Fruit fly (Drosophila melanogaster): ENCODE data around the gene Taf9.

Taf9 gene

DNA sequence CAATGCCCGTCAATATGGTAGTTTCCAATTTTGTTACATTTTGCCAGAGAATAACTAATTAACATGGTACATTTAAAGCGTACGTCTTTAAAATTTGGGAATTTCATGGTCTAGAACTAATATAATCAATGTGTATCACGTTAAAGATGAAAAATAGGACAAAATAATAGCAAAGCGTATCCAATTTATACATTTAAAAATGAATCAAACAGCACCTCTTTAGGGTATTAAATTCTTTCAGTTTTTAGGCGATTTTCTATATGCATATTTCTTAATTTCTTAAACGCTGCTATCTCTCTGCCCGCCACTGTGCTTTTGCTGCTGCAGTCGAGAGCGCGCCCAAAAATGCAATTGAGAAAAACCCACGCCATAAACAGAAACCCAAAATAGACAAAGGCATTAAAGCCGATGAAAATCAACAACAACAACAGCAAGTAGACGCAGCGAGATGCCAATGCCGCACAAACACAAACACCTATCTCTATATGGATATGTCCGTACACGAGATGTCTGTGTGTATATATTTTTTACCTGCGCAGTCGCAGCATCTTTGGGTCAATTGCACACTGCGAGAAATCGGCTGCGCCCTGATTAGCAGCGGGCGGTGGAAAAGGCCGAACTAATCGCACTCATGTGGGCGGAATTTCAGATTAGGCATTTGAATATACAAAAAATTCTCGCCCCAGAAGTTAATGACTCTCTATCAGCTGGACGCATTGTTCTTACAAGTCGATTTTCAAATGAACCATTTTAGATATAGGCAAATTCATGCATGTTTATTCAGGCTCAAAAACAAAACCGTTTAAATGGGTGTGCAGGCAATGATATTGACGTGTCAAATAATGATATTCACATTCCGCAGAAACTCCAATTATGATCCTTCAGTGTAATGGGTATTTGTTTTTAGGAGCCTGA, 12.6 kb upstream of the Taf9 start:
- no peak for TF ChIP-seq noc (tag; optimal IDR thresholded peaks at IDR 0.05)

DNA sequence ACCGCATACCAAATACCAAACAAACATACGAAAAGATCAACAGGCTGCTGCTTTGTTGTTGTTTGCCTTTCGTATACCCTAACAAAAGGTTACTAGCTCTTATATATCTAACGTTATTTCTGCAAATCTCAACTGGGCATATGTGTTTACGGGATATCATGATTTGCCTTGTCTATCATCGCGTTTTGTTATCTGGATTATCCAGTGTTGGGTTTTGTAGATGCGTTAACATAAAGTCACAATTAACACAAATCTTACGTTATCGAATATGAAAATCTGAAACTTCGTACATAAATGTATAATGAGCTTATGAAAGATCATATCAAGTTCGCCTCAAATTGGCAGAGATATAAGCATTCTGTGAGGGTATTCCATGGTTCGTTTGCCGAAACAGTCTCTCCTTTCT, 11.7 kb upstream of the Taf9 start:
- peak; percentile 31 for TF ChIP-seq noc (tag; optimal IDR thresholded peaks at IDR 0.05)

DNA sequence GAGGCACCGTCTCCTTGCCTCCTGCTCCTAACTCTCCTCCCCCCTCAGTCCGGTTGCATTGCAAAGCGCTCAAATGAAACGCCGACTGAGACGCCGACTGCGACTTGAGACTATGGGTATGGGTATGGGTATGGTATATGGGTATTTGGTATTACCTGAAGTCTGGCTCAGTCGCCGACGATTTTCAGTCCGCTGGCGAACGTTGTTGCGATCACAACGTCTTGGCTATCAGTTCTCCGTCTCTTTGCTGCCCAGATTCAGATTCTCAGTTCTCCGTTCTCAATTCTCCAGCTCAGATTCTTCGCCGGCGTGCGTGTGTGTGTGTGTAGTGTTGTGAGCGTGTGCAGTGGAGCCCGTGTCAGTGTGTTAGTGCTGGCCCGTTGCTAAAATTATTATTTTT, 11.3 kb upstream of the Taf9 start, which contains the start of gene CG6398:
CG6398 (plus strand) TSS at position 185 of the 400 bp plus-strand sequence.
- TF ChIP-seq noc (tag; optimal IDR thresholded peaks at IDR 0.05) = no peak

DNA sequence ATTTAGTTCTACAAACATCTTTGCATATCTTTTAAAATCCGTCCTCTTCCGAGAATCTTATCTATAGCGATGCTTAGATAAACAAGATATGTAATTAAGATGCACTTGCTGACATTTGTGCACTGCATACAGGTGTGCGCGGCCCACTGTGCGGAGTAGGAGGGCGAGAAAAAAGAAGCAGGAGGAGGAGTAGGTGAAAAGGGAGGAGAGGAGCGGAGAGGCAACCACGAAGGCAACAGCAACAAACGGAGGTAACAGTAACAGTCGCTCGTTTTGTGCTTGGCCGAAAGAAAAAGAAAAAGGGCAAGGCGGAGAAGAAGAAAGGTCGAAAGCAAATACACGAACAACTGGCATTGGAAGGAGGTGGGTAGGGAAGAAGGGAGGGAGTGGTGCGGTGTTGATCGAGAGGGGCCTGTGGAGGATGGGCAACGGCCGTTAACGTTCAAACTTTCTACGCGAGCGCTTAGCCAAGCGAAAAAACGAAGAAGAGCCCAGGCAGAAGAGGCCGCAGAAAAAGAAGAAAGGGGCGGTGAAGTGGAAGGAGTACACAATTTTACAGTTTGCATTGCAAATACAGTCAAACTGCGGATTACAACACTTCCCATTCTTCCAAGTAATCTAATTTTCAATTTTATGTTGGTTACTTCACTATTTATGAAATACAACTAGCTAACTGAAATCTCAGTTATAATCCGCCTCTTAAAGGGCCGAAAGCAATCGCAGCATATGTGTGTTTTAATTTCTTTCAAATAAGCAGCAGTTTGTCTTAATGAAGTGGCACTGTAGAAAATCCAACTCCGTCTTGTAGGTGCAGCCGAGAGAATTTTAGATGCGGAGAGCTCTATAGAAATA, 9.6 kb upstream of the Taf9 start:
- TF ChIP-seq noc (tag; optimal IDR thresholded peaks at IDR 0.05) = no peak

DNA sequence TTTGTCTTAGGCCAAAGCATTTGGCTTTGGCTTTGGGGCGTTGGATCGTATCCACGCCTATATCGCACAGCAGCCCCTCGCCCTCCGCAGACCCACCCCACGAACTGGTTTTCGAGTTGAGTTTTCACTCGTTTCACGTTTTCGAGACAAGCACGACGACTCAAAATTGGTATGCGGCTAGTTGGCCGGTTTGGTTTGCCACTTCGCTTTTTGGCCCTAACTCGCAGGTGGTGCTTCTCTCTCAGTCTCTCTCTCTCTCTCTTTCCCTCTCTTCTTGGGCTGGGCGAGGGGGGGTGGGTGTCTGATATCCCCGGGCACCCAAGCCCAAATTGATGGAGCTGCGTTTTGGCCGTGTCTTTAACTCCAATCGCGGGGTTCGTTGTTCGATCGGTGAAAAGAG, 8.0 kb upstream of the Taf9 start:
- TF ChIP-seq noc (tag; optimal IDR thresholded peaks at IDR 0.05) = no peak

DNA sequence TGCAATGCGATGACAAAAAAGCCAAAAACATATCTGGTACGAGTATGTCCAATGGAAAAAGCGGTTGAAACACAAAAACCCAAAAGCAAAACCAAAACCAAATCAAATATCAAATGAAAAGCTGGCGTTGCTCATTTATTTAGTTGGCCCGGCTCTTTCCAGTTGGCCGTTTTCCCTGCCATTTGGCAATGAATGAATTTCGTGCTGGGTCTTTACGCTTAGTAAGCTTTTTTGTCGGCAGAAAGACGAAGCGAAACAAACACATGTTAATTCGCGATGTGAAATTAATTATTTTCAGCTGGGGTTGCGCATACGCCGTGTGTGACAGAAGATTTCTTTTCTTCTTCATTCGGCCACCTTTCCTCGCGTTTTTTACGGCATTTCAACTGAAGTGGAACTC, 7.2 kb upstream of the Taf9 start:
- no peak for TF ChIP-seq noc (tag; optimal IDR thresholded peaks at IDR 0.05)

DNA sequence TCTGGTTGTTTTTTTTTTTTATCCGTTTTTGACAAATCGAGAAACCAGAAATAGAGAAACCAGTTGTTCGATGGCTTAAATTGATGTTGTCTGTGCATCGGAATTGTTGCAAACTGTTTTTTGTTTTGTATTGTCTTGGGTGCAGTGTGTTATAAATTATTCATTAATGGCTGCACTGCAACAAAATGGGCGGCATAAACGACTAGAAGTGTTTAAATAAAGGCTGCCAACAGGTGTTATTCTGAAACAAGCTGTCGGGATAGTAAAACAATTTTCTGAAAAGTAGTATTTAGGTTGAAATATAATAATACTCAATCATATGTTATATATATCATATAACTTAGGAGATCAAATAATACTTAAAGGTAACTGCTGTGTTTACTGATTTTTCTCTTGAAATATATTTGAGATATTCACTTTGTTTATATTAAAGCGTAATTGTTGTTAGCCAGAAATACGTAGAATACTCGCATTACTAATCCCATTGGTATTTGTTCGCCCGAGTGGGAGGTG, 5.5 kb upstream of the Taf9 start:
- TF ChIP-seq noc (tag; optimal IDR thresholded peaks at IDR 0.05) = no peak

DNA sequence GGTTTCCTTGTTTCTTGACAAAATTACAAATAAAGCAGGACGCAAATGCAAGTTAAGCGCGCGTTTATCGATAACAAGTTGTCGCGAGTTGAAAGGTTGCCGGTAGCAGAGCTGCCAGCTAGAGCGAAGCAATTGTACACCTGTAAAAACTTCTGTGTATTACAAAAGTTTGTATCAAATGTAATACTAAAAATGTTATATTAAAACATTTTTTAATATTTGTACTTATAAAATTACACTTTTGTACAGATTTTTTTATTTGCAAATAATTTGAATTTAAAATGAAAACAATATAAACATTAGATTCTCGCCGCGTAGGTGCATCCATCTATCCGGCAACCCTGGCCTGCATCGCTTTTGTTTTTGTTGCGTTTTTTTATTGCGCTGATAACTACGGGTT, 2.7 kb downstream of the Taf9 start, which contains the start of the genes CG8142 and Ucp4A:
CG8142 (minus strand) TSS at position 82 of the 400 bp plus-strand sequence.
Ucp4A (plus strand) TSS at position 327 of the 400 bp plus-strand sequence.
- peak; percentile 81 for TF ChIP-seq noc (tag; optimal IDR thresholded peaks at IDR 0.05)

DNA sequence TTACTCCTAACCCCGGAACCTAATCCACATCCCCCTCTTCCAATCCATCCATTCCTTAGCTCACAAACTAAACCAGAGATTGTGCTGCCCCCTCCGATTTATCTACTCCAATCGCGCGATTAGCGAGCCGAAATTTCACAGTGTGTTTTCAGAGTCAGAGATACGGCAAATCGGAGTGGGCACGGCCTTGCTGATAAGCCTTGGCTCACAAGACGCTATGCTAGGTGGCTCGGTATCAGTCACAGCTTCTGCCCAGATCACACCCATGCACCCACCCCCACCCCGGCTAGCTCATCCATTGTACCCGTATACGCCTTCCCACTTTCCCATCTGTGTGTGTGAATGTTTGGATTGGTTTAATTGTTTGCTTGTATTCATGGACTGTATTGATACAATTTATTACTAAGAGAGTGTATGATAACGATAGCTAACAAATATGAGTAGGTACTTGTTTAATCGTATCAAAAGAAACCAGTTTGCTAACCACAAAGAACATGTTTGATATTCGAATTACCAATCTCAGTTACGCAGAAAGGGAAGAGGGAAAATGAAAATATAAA, 3.9 kb downstream of the Taf9 start:
- no peak for TF ChIP-seq noc (tag; optimal IDR thresholded peaks at IDR 0.05)

DNA sequence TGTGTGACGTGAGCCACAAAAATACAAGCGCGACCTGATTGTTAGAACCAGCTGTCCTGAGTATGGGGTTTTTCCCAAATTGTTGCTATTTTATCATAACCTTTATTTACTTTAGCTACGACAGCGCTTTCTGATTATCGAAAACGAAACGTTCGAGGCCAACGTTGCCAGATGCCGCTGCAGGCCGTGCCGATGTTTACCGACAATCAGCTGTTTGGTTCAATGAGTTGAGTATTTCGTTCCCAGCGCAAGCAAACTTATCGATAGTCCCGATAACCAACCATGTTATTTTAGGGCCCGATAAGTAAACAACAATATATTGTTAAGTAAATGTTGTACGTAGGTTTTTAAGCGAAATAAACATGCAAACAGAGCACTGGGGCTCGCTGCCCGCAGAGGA, 8.2 kb downstream of the Taf9 start, which contains the start of the genes CG15814 and Spt7:
CG15814 (minus strand) TSS at position 164 of the 400 bp plus-strand sequence.
Spt7 (plus strand) TSS at position 282 of the 400 bp plus-strand sequence.
- peak; percentile 45 for TF ChIP-seq noc (tag; optimal IDR thresholded peaks at IDR 0.05)

DNA sequence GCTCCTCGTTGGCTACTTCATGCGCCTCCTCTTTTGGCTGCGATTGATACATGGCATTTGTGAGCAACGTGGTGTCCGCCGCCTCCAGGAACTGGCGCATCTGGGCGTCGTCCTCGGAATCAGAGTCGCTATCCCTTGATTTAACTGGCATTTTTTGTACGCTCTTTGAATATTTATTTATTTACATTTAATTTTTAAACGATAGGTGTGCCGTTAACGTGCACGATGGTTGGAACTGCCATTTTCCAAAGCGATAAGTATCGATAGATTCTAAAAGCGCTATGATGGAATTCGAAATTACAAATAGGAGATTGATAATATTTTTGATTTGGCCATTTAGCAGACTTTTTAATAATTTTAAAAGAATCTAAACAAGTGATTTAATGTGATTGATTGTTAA, 10.5 kb downstream of the Taf9 start, which contains the start of gene CG32554:
CG32554 (minus strand) TSS at position 229 of the 400 bp plus-strand sequence.
- no peak for TF ChIP-seq noc (tag; optimal IDR thresholded peaks at IDR 0.05)

DNA sequence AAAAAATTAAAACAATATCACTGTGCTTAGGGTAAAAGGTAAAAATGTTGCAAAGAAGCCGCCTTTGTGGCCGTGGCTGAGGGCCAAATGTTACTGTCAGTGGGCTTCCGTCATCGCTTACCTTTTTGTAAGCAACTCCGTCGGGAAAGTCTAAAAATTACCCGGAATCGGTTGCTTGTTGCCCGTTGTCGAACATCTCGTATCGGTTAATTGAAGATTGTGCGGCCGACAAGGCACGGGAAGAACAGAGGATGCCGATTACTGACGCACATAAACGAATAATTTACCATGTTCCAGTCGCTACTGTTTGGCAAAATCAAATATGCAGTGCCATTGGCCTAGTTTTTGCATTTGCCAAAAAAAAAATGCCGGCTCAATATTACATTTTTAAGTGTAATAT, 14.1 kb downstream of the Taf9 start, which contains the start of gene Mco4:
Mco4 (minus strand) TSS at position 101 of the 400 bp plus-strand sequence.
- TF ChIP-seq noc (tag; optimal IDR thresholded peaks at IDR 0.05) = no peak

DNA sequence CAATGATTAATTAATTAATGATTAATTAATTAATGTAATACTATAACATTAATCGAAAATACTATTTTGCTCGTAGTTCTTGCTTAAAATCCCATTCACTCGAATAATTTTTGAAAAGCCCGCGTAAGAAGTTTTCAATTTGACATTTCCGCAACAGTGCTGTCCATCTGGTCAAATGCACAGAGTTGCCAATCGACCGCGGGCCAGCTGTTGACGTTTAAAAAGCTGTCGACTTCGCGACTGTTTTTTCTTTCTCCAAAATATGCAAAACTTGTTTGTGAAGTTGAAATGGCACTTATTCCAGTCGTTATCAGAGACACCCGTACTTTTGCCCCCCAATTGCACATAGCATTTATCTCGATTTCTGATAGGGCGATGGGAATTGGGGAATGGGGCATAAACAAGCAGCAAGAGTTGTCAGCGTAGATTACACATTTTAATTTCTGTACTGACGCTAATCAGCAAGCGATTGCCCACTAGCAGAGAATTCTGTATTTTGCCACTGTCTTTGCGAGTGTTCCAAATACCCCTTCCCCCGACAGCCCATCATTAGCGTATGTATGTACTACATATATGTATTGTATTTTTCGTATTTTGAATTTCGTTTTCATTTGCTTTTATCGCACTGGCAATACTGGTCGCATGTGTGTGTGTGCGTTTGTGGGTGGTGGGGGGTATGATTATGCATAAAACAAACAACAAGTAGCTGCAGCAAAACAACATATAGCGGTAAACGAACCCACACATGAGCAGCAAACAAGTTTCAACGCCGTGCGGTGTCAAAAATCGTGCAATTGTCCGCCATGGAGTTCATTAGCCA, 14.7 kb downstream of the Taf9 start, which contains the start of gene Srx:
Srx (plus strand) TSS at position 517 of the 820 bp plus-strand sequence.
- TF ChIP-seq noc (tag; optimal IDR thresholded peaks at IDR 0.05) = peak; percentile 54

DNA sequence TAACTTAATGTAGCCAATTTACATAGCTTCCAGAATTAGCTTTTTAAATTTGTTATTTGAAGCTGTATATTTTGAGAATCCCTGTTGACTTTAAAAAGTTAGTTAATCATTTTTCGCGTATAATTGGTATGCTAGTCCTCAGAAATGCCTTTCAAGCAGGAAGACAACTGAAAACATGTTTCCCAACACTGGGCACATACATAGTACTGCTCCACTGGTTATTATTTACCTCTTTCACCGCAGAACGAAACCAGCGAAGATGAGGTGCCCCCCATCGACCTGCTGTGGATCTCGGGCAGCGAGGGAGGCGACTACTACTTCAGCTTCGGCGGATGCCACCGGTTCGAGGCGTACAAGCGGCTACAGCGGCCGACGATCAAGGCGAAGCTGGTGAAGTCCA, 15.8 kb downstream of the Taf9 start:
- no peak for TF ChIP-seq noc (tag; optimal IDR thresholded peaks at IDR 0.05)

All from whole organism, larva.